Worm (Caenorhabditis elegans) whole organism, young adult: Measurements from ENCODE around the gene T09F5.20.

Experiments used
- B0261.1 ChIP-seq: sonication (generic microtip); optimal IDR thresholded peaks from 2 replicates; lab custom pipeline; 2016; ENCODE audit warnings: mild to moderate bottlenecking, missing genetic modification characterization, moderate library complexity, missing compliant biosample characterization
- F22D6.2 ChIP-seq: sonication (generic microtip); optimal IDR thresholded peaks from 2 replicates; lab custom pipeline; 2016; ENCODE audit warnings: mild to moderate bottlenecking, missing genetic modification characterization, missing compliant biosample characterization
- F37B4.10 ChIP-seq: fragments of 200-800 bp; sonication (Bioruptor generic); IDR thresholded peaks from 2 replicates; pipeline ENCODE4 v1.3.6; 2022; ENCODE audit warnings: missing genetic modification characterization, missing compliant biosample characterization
- F57C9.4 ChIP-seq: sonication (generic microtip); optimal IDR thresholded peaks from 2 replicates; lab custom pipeline; 2017; ENCODE audit warnings: mild to moderate bottlenecking, missing genetic modification characterization, missing compliant biosample characterization
- T26A5.8 ChIP-seq: sonication (generic microtip); optimal IDR thresholded peaks from 2 replicates; lab custom pipeline; 2016; ENCODE audit warnings: missing genetic modification characterization, missing compliant biosample characterization
- Y53G8AR.9 ChIP-seq: fragments of 200-800 bp; sonication (Bioruptor generic); conservative IDR thresholded peaks from 2 replicates; pipeline ENCODE4 v1.3.6; 2022; ENCODE audit warnings: missing genetic modification reagents, missing genetic modification characterization, missing compliant biosample characterization
- Y67H2A.10 ChIP-seq: fragments of 200-800 bp; sonication (Bioruptor generic); conservative IDR thresholded peaks from 2 replicates; pipeline ENCODE4 v1.3.6; 2022; ENCODE audit warnings: missing genetic modification reagents, missing genetic modification characterization, missing compliant biosample characterization
- Y79H2A.3 ChIP-seq: fragments of 200-800 bp; sonication (Bioruptor generic); conservative IDR thresholded peaks from 2 replicates; pipeline ENCODE4 v1.3.6; 2022; ENCODE audit warnings: missing genetic modification reagents, missing genetic modification characterization, missing compliant biosample characterization
- ZK185.1 ChIP-seq: sonication (generic microtip); optimal IDR thresholded peaks from 2 replicates; lab custom pipeline; 2016; ENCODE audit warnings: mild to moderate bottlenecking, missing genetic modification characterization, missing compliant biosample characterization; ENCODE audit not compliant: poor library complexity, severe bottlenecking
- akir-1 ChIP-seq: fragments of 200-800 bp; sonication (Bioruptor generic); optimal IDR thresholded peaks from 2 replicates; lab custom pipeline; 2018; ENCODE audit warnings: mild to moderate bottlenecking, missing genetic modification characterization, moderate library complexity, missing compliant biosample characterization
- ama-1 ChIP-seq, 3 experiments: fragments of 150-350 bp in 1 of 3; sonication (generic microtip) in 2 of 3; optimal IDR thresholded peaks; 2 replicates each; lab custom pipeline; 2014 to 2018; ENCODE audit warnings: missing biosample characterization in 2 of 3, missing genetic modification characterization in 2 of 3, missing genetic modification reagents in 2 of 3
- aptf-3 ChIP-seq: fragments of 200-800 bp; sonication (Bioruptor generic); IDR thresholded peaks from 2 replicates; pipeline ENCODE4 v1.3.6; 2022; ENCODE audit warnings: missing genetic modification characterization, missing compliant biosample characterization
- atf-7 ChIP-seq: sonication (generic microtip); optimal IDR thresholded peaks from 2 replicates; lab custom pipeline; 2017; ENCODE audit warnings: mild to moderate bottlenecking, missing genetic modification characterization, missing compliant biosample characterization
- attf-3 ChIP-seq: fragments of 200-800 bp; sonication (Bioruptor generic); conservative IDR thresholded peaks from 2 replicates; pipeline ENCODE4 v1.3.6; 2022; ENCODE audit warnings: missing genetic modification reagents, missing genetic modification characterization, missing compliant biosample characterization
- attf-5 ChIP-seq: fragments of 200-800 bp; sonication (Bioruptor generic); optimal IDR thresholded peaks from 2 replicates; lab custom pipeline; 2018; ENCODE audit warnings: mild to moderate bottlenecking, missing genetic modification characterization, missing compliant biosample characterization
- attf-6 ChIP-seq: fragments of 200-800 bp; sonication (Bioruptor generic); IDR thresholded peaks from 2 replicates; pipeline ENCODE4 v1.3.6; 2022; ENCODE audit warnings: missing genetic modification reagents, missing genetic modification characterization, missing compliant biosample characterization
- bed-1 ChIP-seq: fragments of 200-800 bp; sonication (Bioruptor generic); IDR thresholded peaks from 2 replicates; pipeline ENCODE4 v1.3.6; 2022; ENCODE audit warnings: missing genetic modification reagents, missing genetic modification characterization, missing compliant biosample characterization
- ceh-27 ChIP-seq: fragments of 200-800 bp; sonication (Bioruptor generic); optimal IDR thresholded peaks from 2 replicates; lab custom pipeline; 2018; ENCODE audit warnings: mild to moderate bottlenecking, missing genetic modification characterization, moderate library complexity, missing compliant biosample characterization
- ceh-40 ChIP-seq: fragments of 200-800 bp; sonication (Bioruptor generic); IDR thresholded peaks from 2 replicates; pipeline ENCODE4 v1.3.6; 2022; ENCODE audit warnings: missing genetic modification characterization, missing compliant biosample characterization
- ceh-79 ChIP-seq: sonication (generic microtip); optimal IDR thresholded peaks from 2 replicates; lab custom pipeline; 2017; ENCODE audit warnings: mild to moderate bottlenecking, missing genetic modification characterization, missing compliant biosample characterization
- ceh-91 ChIP-seq: fragments of 200-800 bp; sonication (Bioruptor generic); IDR thresholded peaks from 2 replicates; pipeline ENCODE4 v1.3.6; 2022; ENCODE audit warnings: missing genetic modification reagents, missing genetic modification characterization, missing compliant biosample characterization
- dpl-1 ChIP-seq: fragments of 150-350 bp; optimal IDR thresholded peaks from 2 replicates; lab custom pipeline; 2014; ENCODE audit warnings: missing biosample characterization, missing genetic modification reagents, missing genetic modification characterization
- egl-18 ChIP-seq: fragments of 200-800 bp; sonication (Bioruptor generic); IDR thresholded peaks from 2 replicates; pipeline ENCODE4 v1.3.6; 2022; ENCODE audit warnings: missing genetic modification reagents, missing genetic modification characterization, missing compliant biosample characterization
- egrh-3 ChIP-seq: fragments of 200-800 bp; sonication (Bioruptor generic); IDR thresholded peaks from 2 replicates; pipeline ENCODE4 v1.3.6; 2022; ENCODE audit warnings: missing genetic modification reagents, missing genetic modification characterization, missing compliant biosample characterization
- ets-4 ChIP-seq: fragments of 200-800 bp; sonication (Bioruptor generic); optimal IDR thresholded peaks from 2 replicates; lab custom pipeline; 2018; ENCODE audit warnings: mild to moderate bottlenecking, missing genetic modification characterization, missing compliant biosample characterization
- fkh-3 ChIP-seq: sonication (generic microtip); optimal IDR thresholded peaks from 2 replicates; lab custom pipeline; 2016; ENCODE audit warnings: mild to moderate bottlenecking, missing genetic modification characterization, missing compliant biosample characterization
- gei-17 ChIP-seq: fragments of 200-800 bp; sonication (Bioruptor generic); optimal IDR thresholded peaks from 2 replicates; lab custom pipeline; 2018; ENCODE audit warnings: mild to moderate bottlenecking, missing genetic modification characterization, missing compliant biosample characterization
- hsf-1 ChIP-seq: fragments of 200-800 bp; sonication (Bioruptor generic); IDR thresholded peaks from 2 replicates; pipeline ENCODE4 v1.3.6; 2022; ENCODE audit warnings: missing genetic modification reagents, missing genetic modification characterization, missing compliant biosample characterization
- lin-35 ChIP-seq, 3 experiments: fragments of 150-350 bp in 2 of 3; sonication (generic microtip) in 1 of 3; optimal IDR thresholded peaks; 2 replicates each; lab custom pipeline; 2014 to 2018; ENCODE audit warnings: missing biosample characterization in 3 of 3, missing genetic modification characterization in 3 of 3, missing genetic modification reagents in 3 of 3
- lin-40 ChIP-seq: sonication (generic microtip); optimal IDR thresholded peaks from 2 replicates; lab custom pipeline; 2016; ENCODE audit warnings: missing genetic modification characterization, mild to moderate bottlenecking, missing compliant biosample characterization, missing genotype, missing genetic modification reagents
- lir-1 ChIP-seq: fragments of 200-800 bp; sonication (Bioruptor generic); conservative IDR thresholded peaks from 2 replicates; pipeline ENCODE4 v1.3.6; 2022; ENCODE audit warnings: missing genetic modification reagents, missing genetic modification characterization, missing compliant biosample characterization
- lsy-27 ChIP-seq: sonication (generic microtip); optimal IDR thresholded peaks from 2 replicates; lab custom pipeline; 2017; ENCODE audit warnings: missing genetic modification characterization, mild to moderate bottlenecking, missing compliant biosample characterization, antibody characterized with exemption, missing genotype, borderline replicate concordance; ENCODE audit not compliant: insufficient read depth
- madf-6 ChIP-seq: fragments of 200-800 bp; sonication (Bioruptor generic); IDR thresholded peaks from 2 replicates; pipeline ENCODE4 v1.3.6; 2022; ENCODE audit warnings: missing genetic modification reagents, missing genetic modification characterization, missing compliant biosample characterization
- madf-8 ChIP-seq: fragments of 200-800 bp; sonication (Bioruptor generic); conservative IDR thresholded peaks from 2 replicates; pipeline ENCODE4 v1.3.6; 2022; ENCODE audit warnings: missing genetic modification reagents, missing genetic modification characterization, missing compliant biosample characterization
- nhr-179 ChIP-seq: sonication (generic microtip); optimal IDR thresholded peaks from 2 replicates; lab custom pipeline; 2016; ENCODE audit warnings: mild to moderate bottlenecking, missing genetic modification characterization, missing compliant biosample characterization
- nhr-90 ChIP-seq: sonication (generic microtip); optimal IDR thresholded peaks from 2 replicates; lab custom pipeline; 2016; ENCODE audit warnings: missing genotype, mild to moderate bottlenecking, missing genetic modification characterization, missing compliant biosample characterization
- pbrm-1 ChIP-seq: fragments of 200-800 bp; sonication (Bioruptor generic); IDR thresholded peaks from 2 replicates; pipeline ENCODE4 v1.3.6; 2022; ENCODE audit warnings: missing genetic modification reagents, missing genetic modification characterization, missing compliant biosample characterization
- rcor-1 ChIP-seq: fragments of 200-800 bp; sonication (Bioruptor generic); IDR thresholded peaks from 2 replicates; pipeline ENCODE4 v1.3.6; 2022; ENCODE audit warnings: missing genetic modification reagents, missing genetic modification characterization, missing compliant biosample characterization
- snpc-3.4 ChIP-seq: sonication (generic microtip); optimal IDR thresholded peaks from 2 replicates; lab custom pipeline; 2017; ENCODE audit warnings: missing genetic modification characterization, mild to moderate bottlenecking, missing compliant biosample characterization, antibody characterized with exemption, moderate library complexity, missing genotype, missing genetic modification reagents
- sptf-2 ChIP-seq: fragments of 200-800 bp; sonication (Bioruptor generic); optimal IDR thresholded peaks from 2 replicates; lab custom pipeline; 2018; ENCODE audit warnings: mild to moderate bottlenecking, missing genetic modification characterization, missing compliant biosample characterization
- tbp1 ChIP-seq: fragments of 200-800 bp; sonication (Bioruptor generic); optimal IDR thresholded peaks from 2 replicates; lab custom pipeline; 2018; ENCODE audit warnings: mild to moderate bottlenecking, missing genetic modification characterization, missing compliant biosample characterization
- tlf-1 ChIP-seq: fragments of 200-800 bp; sonication (Bioruptor generic); optimal IDR thresholded peaks from 2 replicates; lab custom pipeline; 2018; ENCODE audit warnings: mild to moderate bottlenecking, missing genetic modification characterization, missing compliant biosample characterization
- unc-130 ChIP-seq: sonication (generic microtip); optimal IDR thresholded peaks from 2 replicates; lab custom pipeline; 2016; ENCODE audit warnings: missing genetic modification reagents, missing genetic modification characterization, missing compliant biosample characterization
- zfh-2 ChIP-seq: fragments of 200-800 bp; sonication (Bioruptor generic); conservative IDR thresholded peaks from 2 replicates; pipeline ENCODE4 v1.3.6; 2022; ENCODE audit warnings: missing genetic modification reagents, missing genetic modification characterization, missing compliant biosample characterization
- ztf-18 ChIP-seq: sonication (generic microtip); optimal IDR thresholded peaks from 2 replicates; lab custom pipeline; 2016; ENCODE audit warnings: missing genotype, mild to moderate bottlenecking, missing genetic modification characterization, missing compliant biosample characterization
- ztf-25 ChIP-seq: fragments of 200-800 bp; sonication (Bioruptor generic); IDR thresholded peaks from 2 replicates; pipeline ENCODE4 v1.3.6; 2022; ENCODE audit warnings: missing genetic modification reagents, missing genetic modification characterization, missing compliant biosample characterization

The T09F5.20 gene

DNA sequence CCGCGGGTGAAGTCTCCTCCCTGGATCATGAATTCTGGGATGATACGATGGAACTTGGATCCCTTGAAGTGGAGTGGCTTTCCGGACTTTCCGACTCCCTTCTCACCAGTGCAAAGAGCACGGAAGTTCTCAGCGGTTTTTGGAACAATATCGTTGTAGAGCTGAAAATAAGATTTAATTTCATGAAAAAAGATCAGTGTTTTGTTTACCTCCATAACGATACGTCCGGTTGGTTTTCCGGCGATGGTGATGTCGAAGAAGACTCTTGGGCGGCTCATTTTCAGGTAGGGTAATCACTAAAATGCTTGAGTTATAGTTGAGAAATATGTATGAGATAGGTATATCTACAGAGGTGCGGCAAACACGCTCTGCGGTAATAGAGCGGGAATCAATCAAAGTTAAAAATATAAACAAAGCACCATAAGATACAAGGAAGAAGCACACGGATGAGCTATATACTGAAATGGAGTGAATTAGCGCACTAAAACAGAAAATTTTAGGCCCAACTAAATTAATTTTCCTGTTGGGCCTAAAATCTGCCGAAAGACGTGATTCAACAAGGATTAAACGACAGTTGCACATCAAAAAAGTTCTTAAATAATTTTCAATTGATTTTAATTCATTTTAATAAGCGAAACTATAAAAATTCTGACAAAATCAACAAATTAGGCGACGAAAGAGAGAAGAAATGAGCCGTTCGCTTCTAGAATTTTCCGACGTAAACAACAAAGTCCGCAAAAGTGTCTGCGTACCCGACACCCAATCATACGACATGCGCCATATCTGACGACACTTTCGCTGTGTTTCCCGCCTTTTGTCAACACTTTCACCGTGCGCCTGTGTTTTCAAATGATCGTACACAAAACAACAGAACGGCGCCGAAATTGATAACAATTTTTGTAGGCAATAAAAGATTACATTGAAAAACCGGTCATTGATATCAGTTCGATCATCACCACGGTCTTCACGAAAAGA, 39.7 kb upstream of the T09F5.20 start, which contains the start of the genes cyn-7 and bath-36 (continued):
- no peak for TF ChIP-seq lsy-27
- peak; percentile 85 for TF ChIP-seq lin-40 (tag; lab: Kevin White, UChicago)
- TF ChIP-seq rcor-1 (GFP tag; lab: Robert Waterston, UW) = peak; percentile 58
- TF ChIP-seq B0261.1 (tag; lab: Kevin White, UChicago) = peak; percentile 7
- no peak for TF ChIP-seq ceh-40 (GFP tag; lab: Robert Waterston, UW)
- peak; percentile 28 for TF ChIP-seq atf-7 (tag; lab: Kevin White, UChicago)
- TF ChIP-seq lir-1 = peak; percentile 70
- TF ChIP-seq akir-1 (GFP tag; lab: Kevin White, UChicago) = no peak
- TF ChIP-seq snpc-3.4 (tag; lab: Kevin White, UChicago) = peak; percentile 76
- no peak for TF ChIP-seq sptf-2 (GFP tag; lab: Kevin White, UChicago)
- TF ChIP-seq attf-6 (GFP tag; lab: Robert Waterston, UW) = no peak
- TF ChIP-seq dpl-1 (GFP tag; lab: Kevin White, UChicago) = peak; percentile 52
- no peak for TF ChIP-seq F37B4.10 (GFP tag; lab: Robert Waterston, UW)
- peak; percentile 99 for TF ChIP-seq hsf-1 (GFP tag; lab: Robert Waterston, UW)
- TF ChIP-seq fkh-3 (tag; lab: Kevin White, UChicago) = no peak
- TF ChIP-seq T26A5.8 (tag; lab: Kevin White, UChicago) = no peak
- no peak for TF ChIP-seq F22D6.2 (tag; lab: Kevin White, UChicago)
- no peak for TF ChIP-seq aptf-3
- 0 out of 2 replicates have a peak, but pooled peaks have one; percentile 7 for TF ChIP-seq Y53G8AR.9 (GFP tag; lab: Robert Waterston, UW)
- TF ChIP-seq Y67H2A.10 = 0 out of 2 replicates have a peak, but pooled peaks have one; percentile 29
- peak; percentile 90 for TF ChIP-seq madf-6 (GFP tag; lab: Robert Waterston, UW)
- no peak for TF ChIP-seq nhr-90 (tag; lab: Kevin White, UChicago)
- no peak for TF ChIP-seq ztf-18 (tag; lab: Kevin White, UChicago)
- TF ChIP-seq pbrm-1 (GFP tag; lab: Robert Waterston, UW) = peak; percentile 81
- peak; percentile 54 for TF ChIP-seq tbp1 (GFP tag; lab: Kevin White, UChicago)
- no peak for TF ChIP-seq Y79H2A.3 (GFP tag; lab: Robert Waterston, UW)
- no peak for TF ChIP-seq bed-1 (GFP tag; lab: Robert Waterston, UW)
- peak; percentile 56 for TF ChIP-seq attf-5
- TF ChIP-seq madf-8 (GFP tag; lab: Robert Waterston, UW) = peak; percentile 67
- peak in 1 of 3 experiments; percentile 66 for TF ChIP-seq lin-35 (GFP tag; optimal IDR thresholded peaks at IDR 0.05; lab: Kevin White, UChicago)
- no peak; the same call in 1 of the 2 replicates for TF ChIP-seq attf-3 (GFP tag; lab: Robert Waterston, UW)
- no peak for TF ChIP-seq ama-1 (optimal IDR thresholded peaks at IDR 0.05; lab: Kevin White, UChicago)
- no peak for TF ChIP-seq ama-1 (GFP tag; optimal IDR thresholded peaks at IDR 0.05; lab: Kevin White, UChicago)
- TF ChIP-seq gei-17 (GFP tag; lab: Kevin White, UChicago) = peak; percentile 59
- no peak for TF ChIP-seq egl-18 (GFP tag; lab: Robert Waterston, UW)
- no peak for TF ChIP-seq unc-130 (GFP tag; lab: Kevin White, UChicago)
- TF ChIP-seq ets-4 = peak; percentile 10
- TF ChIP-seq tlf-1 = peak; percentile 86
- no peak for TF ChIP-seq ztf-25 (GFP tag; lab: Robert Waterston, UW)
- no peak for TF ChIP-seq zfh-2 (GFP tag; lab: Robert Waterston, UW)
- TF ChIP-seq ZK185.1 (tag; lab: Kevin White, UChicago) = peak; percentile 72
- no peak for TF ChIP-seq egrh-3 (GFP tag; lab: Robert Waterston, UW)
- no peak for TF ChIP-seq ceh-79 (tag; lab: Kevin White, UChicago)
- no peak for TF ChIP-seq F57C9.4 (tag; lab: Kevin White, UChicago)
- TF ChIP-seq nhr-179 (tag; lab: Kevin White, UChicago) = no peak
- no peak for TF ChIP-seq ceh-27 (GFP tag; lab: Kevin White, UChicago)
- TF ChIP-seq ceh-91 (GFP tag; lab: Robert Waterston, UW) = peak; percentile 66
